Worm (Caenorhabditis elegans): Measurements from ENCODE around the gene W06B4.2.
A peak's percentile ranks its signal among the peaks of the same experiment; 100 is the strongest.

W06B4.2 gene

DNA sequence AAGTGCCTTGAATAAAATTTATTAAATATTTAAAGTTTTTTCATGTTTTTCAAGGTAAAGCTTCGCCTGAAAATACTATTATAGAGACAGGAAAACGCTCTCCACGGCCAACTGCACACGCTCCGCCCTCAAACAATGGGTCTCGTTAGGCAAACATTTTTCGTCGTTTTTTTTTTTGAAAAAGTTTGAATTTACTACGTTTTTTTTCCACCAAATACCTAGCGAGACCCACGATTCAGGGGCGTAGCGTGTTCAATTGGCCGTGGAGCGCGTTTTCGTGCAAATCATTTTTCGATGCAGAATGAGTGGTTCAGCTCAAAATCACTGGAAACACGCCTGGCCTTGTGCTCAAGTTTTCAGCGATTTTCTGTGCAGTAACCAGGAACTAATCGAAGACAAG is at the start of gene W06B4.2:
Gene W06B4.2 (plus strand): TSS at position 301 of the 400 bp plus-strand sequence.
- TF ChIP-seq rnt-1 (tag; optimal IDR thresholded peaks at IDR 0.05): no peak
- TF ChIP-seq unc-62 (GFP tag; optimal IDR thresholded peaks at IDR 0.05): no peak
- no peak for TF ChIP-seq nhr-71 (tag; optimal IDR thresholded peaks at IDR 0.05)

DNA sequence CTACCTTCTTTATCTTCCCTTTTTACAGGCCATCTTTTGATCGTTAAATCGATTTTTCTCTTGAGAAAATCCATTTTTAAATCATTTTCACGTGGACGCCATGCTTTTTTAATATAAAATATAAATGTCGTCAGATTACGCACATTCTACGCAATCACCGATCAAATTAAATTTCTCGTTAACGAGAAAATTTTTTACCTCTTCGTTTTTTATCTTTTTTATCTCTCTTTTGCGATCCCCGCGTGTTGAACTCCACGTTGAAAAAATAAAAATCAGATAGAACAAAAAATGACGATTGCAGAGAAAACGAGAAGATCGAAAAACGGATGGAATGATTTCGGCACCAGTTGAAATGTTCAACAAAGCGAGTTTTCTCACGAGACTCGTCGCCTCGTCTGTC is 48.0 kb upstream of the W06B4.2 start, which contains the start of gene bpnt-1:
Gene bpnt-1 (plus strand): TSS at position 301 of the 400 bp plus-strand sequence.
- no peak for TF ChIP-seq lin-13 (GFP tag; optimal IDR thresholded peaks at IDR 0.05)
- no peak for TF ChIP-seq ces-1 (GFP tag; optimal IDR thresholded peaks at IDR 0.05)
- peak; percentile 18 for TF ChIP-seq nhr-47 (tag; optimal IDR thresholded peaks at IDR 0.05)
- no peak for TF ChIP-seq rnt-1 (tag; optimal IDR thresholded peaks at IDR 0.05)
- TF ChIP-seq lin-35 (GFP tag; optimal IDR thresholded peaks at IDR 0.05): no peak
- TF ChIP-seq isw-1 (GFP tag; IDR thresholded peaks at IDR 0.05): no peak
- peak; percentile 65 for TF ChIP-seq nhr-85 (tag)
- no peak for TF ChIP-seq aly-2 (tag; optimal IDR thresholded peaks at IDR 0.05)
- TF ChIP-seq elt-3 (tag; optimal IDR thresholded peaks at IDR 0.05): peak in 1 of 6 experiments; percentile 44
- TF ChIP-seq alr-1 (tag; optimal IDR thresholded peaks at IDR 0.05; ENCODE audit: borderline replicate concordance): no peak
- TF ChIP-seq dpl-1 (GFP tag; optimal IDR thresholded peaks at IDR 0.05): peak in 1 of 3 experiments; percentile 6
- peak; percentile 37 for TF ChIP-seq nhr-90 (tag; optimal IDR thresholded peaks at IDR 0.05; ENCODE audit: poor library complexity)
- TF ChIP-seq nhr-237 (tag; optimal IDR thresholded peaks at IDR 0.05): no peak
- TF ChIP-seq lsy-2 (tag; optimal IDR thresholded peaks at IDR 0.05): peak in 1 of 2 experiments; percentile 41
- TF ChIP-seq lin-39 (tag; optimal IDR thresholded peaks at IDR 0.05): no peak
- peak; percentile 33 for TF ChIP-seq dsc-1 (tag; optimal IDR thresholded peaks at IDR 0.05)
- TF ChIP-seq egl-13 (tag; optimal IDR thresholded peaks at IDR 0.05): no peak
- TF ChIP-seq F16B12.6 (tag; optimal IDR thresholded peaks at IDR 0.05): peak; percentile 39
- no peak for TF ChIP-seq pqm-1 (tag; optimal IDR thresholded peaks at IDR 0.05)
- peak; percentile 31 for TF ChIP-seq mep-1 (tag; optimal IDR thresholded peaks at IDR 0.05)
- peak; percentile 33 for TF ChIP-seq snu-23 (GFP tag; optimal IDR thresholded peaks at IDR 0.05)
- peak; percentile 49 for TF ChIP-seq nhr-20 (tag; optimal IDR thresholded peaks at IDR 0.05)
- peak; percentile 29 for TF ChIP-seq blmp-1 (tag; optimal IDR thresholded peaks at IDR 0.05)
- TF ChIP-seq efl-1 (optimal IDR thresholded peaks at IDR 0.05): peak in 1 of 2 experiments; percentile 5
- TF ChIP-seq efl-1 (GFP tag; optimal IDR thresholded peaks at IDR 0.05 in 1 of 2): peak; percentile 1 to 9
- no peak for TF ChIP-seq Y116A8C.19 (tag; optimal IDR thresholded peaks at IDR 0.05; ENCODE audit: borderline replicate concordance)
- no peak for TF ChIP-seq ceh-90 (tag; optimal IDR thresholded peaks at IDR 0.05)

DNA sequence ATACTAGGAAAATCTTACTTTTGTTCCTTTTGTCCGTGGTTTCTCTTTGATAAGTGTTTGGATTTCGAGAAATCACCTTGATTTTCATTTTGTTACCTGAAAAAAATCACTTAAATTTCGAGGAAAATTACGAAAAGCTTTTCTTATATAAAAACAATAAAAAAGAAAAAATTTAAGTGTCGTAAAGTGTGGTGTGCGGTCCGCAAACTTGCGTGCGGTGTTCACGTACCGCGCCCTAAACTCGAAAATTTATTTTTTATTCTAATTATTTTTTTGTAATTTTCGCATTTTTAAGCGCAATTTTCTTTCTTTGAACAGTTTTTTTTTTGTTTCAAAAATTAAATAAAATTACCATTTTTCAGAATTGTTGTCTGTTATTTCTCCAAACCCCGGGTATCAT is 43.2 kb upstream of the W06B4.2 start, which contains the start of the genes dcaf-13 and toe-1:
Gene dcaf-13 (minus strand): TSS at position 96 of the 400 bp plus-strand sequence.
Gene toe-1 (plus strand): TSS at position 361 of the 400 bp plus-strand sequence.
- TF ChIP-seq efl-1 (optimal IDR thresholded peaks at IDR 0.05) (peak; percentile 3 to 40), efl-1 (GFP tag; optimal IDR thresholded peaks at IDR 0.05 in 1 of 2) (peak; percentile 44 to 68), ama-1 (optimal IDR thresholded peaks at IDR 0.05) (no peak), snu-23 (GFP tag; optimal IDR thresholded peaks at IDR 0.05) (peak; percentile 25), tbx-2 (tag; optimal IDR thresholded peaks at IDR 0.05) (no peak), lsy-2 (tag; optimal IDR thresholded peaks at IDR 0.05) (peak; percentile 38 to 46), C16A3.4 (tag; optimal IDR thresholded peaks at IDR 0.05) (peak; percentile 6), mep-1 (tag; optimal IDR thresholded peaks at IDR 0.05) (no peak), fkh-10 (GFP tag; optimal IDR thresholded peaks at IDR 0.05) (no peak), nhr-90 (tag; optimal IDR thresholded peaks at IDR 0.05; ENCODE audit: poor library complexity) (no peak), elt-3 (tag; optimal IDR thresholded peaks at IDR 0.05) (peak in 1 of 6 experiments; percentile 39), F16B12.6 (tag; optimal IDR thresholded peaks at IDR 0.05) (peak; percentile 84), lir-3 (tag; optimal IDR thresholded peaks at IDR 0.05; ENCODE audit: poor library complexity) (no peak), nhr-47 (tag; optimal IDR thresholded peaks at IDR 0.05) (peak; percentile 17), unc-62 (GFP tag; optimal IDR thresholded peaks at IDR 0.05) (no peak), lin-13 (GFP tag; optimal IDR thresholded peaks at IDR 0.05) (no peak), lin-35 (GFP tag; optimal IDR thresholded peaks at IDR 0.05) (peak in 1 of 2 experiments; percentile 37), swsn-7 (tag; optimal IDR thresholded peaks at IDR 0.05) (peak; percentile 8), dpl-1 (GFP tag; optimal IDR thresholded peaks at IDR 0.05) (peak; percentile 26 to 35 (median 29)), ceh-82 (tag; optimal IDR thresholded peaks at IDR 0.05) (peak in 2 of 3 experiments; percentile 7 to 17), hlh-17 (GFP tag; optimal IDR thresholded peaks at IDR 0.05; ENCODE audit: borderline replicate concordance) (no peak)

Measured in whole organism, L1 larva.